Worm (Caenorhabditis elegans) whole organism, late embryonic: ENCODE results near the gene rmh-2.

Experiments used
- C08G9.2 ChIP-seq: sonication (generic microtip); optimal IDR thresholded peaks from 2 replicates; lab custom pipeline; 2016; ENCODE audit warnings: mild to moderate bottlenecking, missing genetic modification characterization, moderate library complexity, missing compliant biosample characterization
- C38D4.7 ChIP-seq: fragments of 200-800 bp; sonication (Bioruptor generic); optimal IDR thresholded peaks from 2 replicates; lab custom pipeline; 2018; ENCODE audit warnings: mild to moderate bottlenecking, missing genetic modification characterization, moderate library complexity, missing compliant biosample characterization
- F13H6.1 ChIP-seq: sonication (generic microtip); optimal IDR thresholded peaks from 2 replicates; lab custom pipeline; 2016; ENCODE audit warnings: missing genetic modification characterization, missing compliant biosample characterization
- K09A11.1 ChIP-seq: sonication (generic microtip); optimal IDR thresholded peaks from 2 replicates; lab custom pipeline; 2017; ENCODE audit warnings: antibody characterized with exemption, mild to moderate bottlenecking, missing genetic modification characterization, missing compliant biosample characterization; ENCODE audit not compliant: insufficient read depth
- T23F11.4 ChIP-seq: fragments of 200-800 bp; sonication (Bioruptor generic); optimal IDR thresholded peaks from 2 replicates; lab custom pipeline; 2018; ENCODE audit warnings: mild to moderate bottlenecking, missing genetic modification characterization, missing compliant biosample characterization
- ama-1 ChIP-seq: fragments of 150-350 bp; optimal IDR thresholded peaks from 2 replicates; lab custom pipeline; 2014
- ceh-18 ChIP-seq: sonication (generic microtip); optimal IDR thresholded peaks from 2 replicates; lab custom pipeline; 2016; ENCODE audit warnings: missing genetic modification characterization, missing compliant biosample characterization
- ceh-2 ChIP-seq: sonication (generic microtip); optimal IDR thresholded peaks from 2 replicates; lab custom pipeline; 2016; ENCODE audit warnings: missing genotype, missing genetic modification characterization, missing compliant biosample characterization
- ceh-22 ChIP-seq: sonication (generic microtip); optimal IDR thresholded peaks from 2 replicates; lab custom pipeline; 2017; ENCODE audit warnings: missing biosample characterization, missing genetic modification characterization
- ceh-24 ChIP-seq: sonication (generic microtip); optimal IDR thresholded peaks from 2 replicates; lab custom pipeline; 2016; ENCODE audit warnings: mild to moderate bottlenecking, missing genetic modification characterization, missing compliant biosample characterization
- ceh-30 ChIP-seq: fragments of 150-350 bp; optimal IDR thresholded peaks from 2 replicates; lab custom pipeline; 2014; ENCODE audit warnings: missing biosample characterization, missing genetic modification characterization
- ceh-45 ChIP-seq: fragments of 200-800 bp; sonication (Bioruptor generic); IDR thresholded peaks from 2 replicates; pipeline ENCODE4 v1.3.6; 2022; ENCODE audit warnings: missing genetic modification reagents, missing genetic modification characterization, missing compliant biosample characterization
- ceh-48 ChIP-seq: sonication (generic microtip); optimal IDR thresholded peaks from 2 replicates; lab custom pipeline; 2016; ENCODE audit warnings: missing genetic modification characterization, inconsistent platforms, missing compliant biosample characterization
- ceh-6 ChIP-seq: fragments of 200-800 bp; sonication (Bioruptor generic); optimal IDR thresholded peaks from 2 replicates; lab custom pipeline; 2018; ENCODE audit warnings: mild to moderate bottlenecking, missing genetic modification characterization, missing compliant biosample characterization
- ceh-9 ChIP-seq: sonication (generic microtip); optimal IDR thresholded peaks from 2 replicates; lab custom pipeline; 2016; ENCODE audit warnings: mild to moderate bottlenecking, missing genetic modification characterization, inconsistent platforms, missing compliant biosample characterization
- dmd-4 ChIP-seq: sonication (generic microtip); optimal IDR thresholded peaks from 2 replicates; lab custom pipeline; 2016; ENCODE audit warnings: borderline replicate concordance, missing genetic modification characterization, missing compliant biosample characterization
- elt-2 ChIP-seq: sonication (generic microtip); optimal IDR thresholded peaks from 2 replicates; lab custom pipeline; 2016; ENCODE audit warnings: missing genetic modification reagents, missing genetic modification characterization, missing compliant biosample characterization
- elt-4 ChIP-seq: sonication (generic microtip); optimal IDR thresholded peaks from 2 replicates; lab custom pipeline; 2016; ENCODE audit warnings: missing genetic modification characterization, missing compliant biosample characterization
- ets-4 ChIP-seq: sonication (generic microtip); optimal IDR thresholded peaks from 2 replicates; lab custom pipeline; 2016; ENCODE audit warnings: missing genetic modification characterization, missing compliant biosample characterization
- fax-1 ChIP-seq: sonication (generic microtip); optimal IDR thresholded peaks from 2 replicates; lab custom pipeline; 2016; ENCODE audit warnings: missing genotype, missing genetic modification characterization, missing compliant biosample characterization
- fkh-6 ChIP-seq: sonication (generic microtip); optimal IDR thresholded peaks from 2 replicates; lab custom pipeline; 2016; ENCODE audit warnings: missing genetic modification characterization, missing compliant biosample characterization
- gmeb-2 ChIP-seq: sonication (generic microtip); optimal IDR thresholded peaks from 2 replicates; lab custom pipeline; 2016; ENCODE audit warnings: missing genetic modification characterization, inconsistent platforms, missing compliant biosample characterization
- hlh-13 ChIP-seq: fragments of 200-800 bp; sonication (Bioruptor generic); optimal IDR thresholded peaks from 2 replicates; lab custom pipeline; 2018; ENCODE audit warnings: mild to moderate bottlenecking, missing genetic modification characterization, missing compliant biosample characterization
- hlh-15 ChIP-seq: sonication (generic microtip); optimal IDR thresholded peaks from 2 replicates; lab custom pipeline; 2016; ENCODE audit warnings: missing genetic modification characterization, missing compliant biosample characterization
- hlh-30 ChIP-seq: sonication (generic microtip); optimal IDR thresholded peaks from 2 replicates; lab custom pipeline; 2017; ENCODE audit warnings: antibody characterized with exemption, missing genetic modification characterization, missing compliant biosample characterization; ENCODE audit not compliant: insufficient read depth
- hlh-8 ChIP-seq: sonication (generic microtip); optimal IDR thresholded peaks from 2 replicates; lab custom pipeline; 2016; ENCODE audit warnings: missing genotype, missing genetic modification characterization, missing compliant biosample characterization
- mec-3 ChIP-seq: sonication (generic microtip); optimal IDR thresholded peaks from 2 replicates; lab custom pipeline; 2016; ENCODE audit warnings: borderline replicate concordance, missing genetic modification characterization, missing compliant biosample characterization
- nfya-1 ChIP-seq: sonication (generic microtip); optimal IDR thresholded peaks from 2 replicates; lab custom pipeline; 2017; ENCODE audit warnings: missing genetic modification characterization, mild to moderate bottlenecking, missing compliant biosample characterization, antibody characterized with exemption, moderate library complexity
- nhr-232 ChIP-seq: sonication (generic microtip); optimal IDR thresholded peaks from 2 replicates; lab custom pipeline; 2016; ENCODE audit warnings: missing genetic modification characterization, missing compliant biosample characterization
- pat-9 ChIP-seq: fragments of 200-800 bp; sonication (Bioruptor generic); optimal IDR thresholded peaks from 2 replicates; lab custom pipeline; 2018; ENCODE audit warnings: mild to moderate bottlenecking, missing genetic modification characterization, moderate library complexity, missing compliant biosample characterization
- pax-1 ChIP-seq: fragments of 150-350 bp; optimal IDR thresholded peaks from 2 replicates; lab custom pipeline; 2014; ENCODE audit warnings: missing biosample characterization, missing genetic modification characterization
- pqm-1 ChIP-seq: sonication (generic microtip); optimal IDR thresholded peaks from 2 replicates; lab custom pipeline; 2016; ENCODE audit warnings: missing genetic modification characterization, missing compliant biosample characterization
- pros-1 ChIP-seq: fragments of 150-350 bp; optimal IDR thresholded peaks from 2 replicates; lab custom pipeline; 2014; ENCODE audit warnings: missing biosample characterization, missing genetic modification reagents, missing genetic modification characterization
- sdc-2 ChIP-seq: sonication (generic microtip); optimal IDR thresholded peaks from 2 replicates; lab custom pipeline; 2016; ENCODE audit warnings: missing genotype, missing genetic modification characterization, missing compliant biosample characterization
- syd-9 ChIP-seq: sonication (generic microtip); optimal IDR thresholded peaks from 2 replicates; lab custom pipeline; 2016; ENCODE audit warnings: mild to moderate bottlenecking, missing genetic modification characterization, moderate library complexity, missing compliant biosample characterization
- tbx-7 ChIP-seq: sonication (generic microtip); optimal IDR thresholded peaks from 2 replicates; lab custom pipeline; 2016; ENCODE audit warnings: missing genotype, missing genetic modification characterization, missing compliant biosample characterization
- ttx-3 ChIP-seq: sonication (generic microtip); optimal IDR thresholded peaks from 2 replicates; lab custom pipeline; 2016; ENCODE audit warnings: missing genetic modification reagents, missing genetic modification characterization, missing compliant biosample characterization
- unc-42 ChIP-seq: sonication (generic microtip); optimal IDR thresholded peaks from 2 replicates; lab custom pipeline; 2016; ENCODE audit warnings: missing genotype, missing genetic modification characterization, missing compliant biosample characterization
- unc-55 ChIP-seq: sonication (generic microtip); optimal IDR thresholded peaks from 2 replicates; lab custom pipeline; 2017; ENCODE audit warnings: missing biosample characterization, missing genetic modification reagents, missing genetic modification characterization
- unc-86 ChIP-seq: sonication (generic microtip); optimal IDR thresholded peaks from 2 replicates; lab custom pipeline; 2016; ENCODE audit warnings: missing genetic modification characterization, missing compliant biosample characterization
- zip-5 ChIP-seq: sonication (generic microtip); optimal IDR thresholded peaks from 2 replicates; lab custom pipeline; 2016; ENCODE audit warnings: missing genetic modification characterization, missing compliant biosample characterization

The rmh-2 gene

ce11 chrV:9970119-9970518, 39.5 kb upstream of the rmh-2 start (continued):
- TF ChIP-seq T23F11.4 (GFP tag; lab: Kevin White, UChicago) = peak; percentile 93
- peak; percentile 74 for TF ChIP-seq zip-5 (tag; lab: Kevin White, UChicago)
- peak; percentile 94 for TF ChIP-seq fkh-6 (tag; lab: Kevin White, UChicago)
- peak; percentile 71 for TF ChIP-seq ets-4 (tag; lab: Kevin White, UChicago)
- peak; percentile 87 for TF ChIP-seq ceh-45
- peak; percentile 94 for TF ChIP-seq ceh-6 (GFP tag; lab: Kevin White, UChicago)
- TF ChIP-seq hlh-13 = peak; percentile 90
- TF ChIP-seq K09A11.1 (tag; lab: Kevin White, UChicago) = peak; percentile 61
- peak; percentile 85 for TF ChIP-seq sdc-2 (tag; lab: Kevin White, UChicago)
- TF ChIP-seq pros-1 (tag; lab: Kevin White, UChicago) = peak; percentile 60
- peak; percentile 95 for TF ChIP-seq unc-86
- TF ChIP-seq dmd-4 (tag; lab: Kevin White, UChicago) = peak; percentile 95
- peak; percentile 93 for TF ChIP-seq elt-2
- peak; percentile 96 for TF ChIP-seq syd-9 (tag; lab: Kevin White, UChicago)
- TF ChIP-seq tbx-7 (tag; lab: Kevin White, UChicago) = peak; percentile 54
- peak; percentile 93 for TF ChIP-seq hlh-15
- peak; percentile 38 for TF ChIP-seq ceh-30 (tag; lab: Kevin White, UChicago)
- no peak for TF ChIP-seq ceh-22 (tag; lab: Kevin White, UChicago)
- peak; percentile 95 for TF ChIP-seq pat-9 (tag; lab: Kevin White, UChicago)
- peak; percentile 90 for TF ChIP-seq pqm-1 (tag; lab: Kevin White, UChicago)
- TF ChIP-seq ceh-24 (tag; lab: Kevin White, UChicago) = peak; percentile 68
- peak; percentile 87 for TF ChIP-seq nhr-232 (tag; lab: Kevin White, UChicago)
- peak; percentile 78 for TF ChIP-seq unc-42 (tag; lab: Kevin White, UChicago)
- peak; percentile 89 for TF ChIP-seq ceh-18 (tag; lab: Kevin White, UChicago)
- TF ChIP-seq nfya-1 = peak; percentile 78
- TF ChIP-seq mec-3 (tag; lab: Kevin White, UChicago) = peak; percentile 69
- peak; percentile 78 for TF ChIP-seq ceh-48 (tag; lab: Kevin White, UChicago)
- TF ChIP-seq hlh-8 (tag; lab: Kevin White, UChicago) = peak; percentile 79
- TF ChIP-seq C08G9.2 (tag; lab: Kevin White, UChicago) = peak; percentile 88
- peak; percentile 96 for TF ChIP-seq ttx-3 (tag; lab: Kevin White, UChicago)
- TF ChIP-seq ceh-2 (tag; lab: Kevin White, UChicago) = peak; percentile 93
- no peak for TF ChIP-seq ama-1
- peak; percentile 85 for TF ChIP-seq fax-1
- TF ChIP-seq C38D4.7 (GFP tag; lab: Kevin White, UChicago) = peak; percentile 91
- peak; percentile 87 for TF ChIP-seq elt-4 (tag; lab: Kevin White, UChicago)
- no peak for TF ChIP-seq pax-1
- peak; percentile 94 for TF ChIP-seq F13H6.1 (tag; lab: Kevin White, UChicago)
- no peak for TF ChIP-seq unc-55 (GFP tag; lab: Kevin White, UChicago)
- TF ChIP-seq ceh-9 (tag; lab: Kevin White, UChicago) = peak; percentile 90
- peak; percentile 42 for TF ChIP-seq hlh-30

ce11 chrV:9965891-9966290, 35.3 kb upstream of the rmh-2 start:
- peak; percentile 4 for TF ChIP-seq unc-42 (tag; lab: Kevin White, UChicago)
- no peak for TF ChIP-seq gmeb-2 (tag; lab: Kevin White, UChicago)
